Fruit fly (Drosophila melanogaster) whole organism, embryonic: Measurements from ENCODE around the gene CG13385.

Experiments
- CG10543 ChIP-seq: fragments of 200-800 bp; sonication (Bioruptor generic); optimal IDR thresholded peaks from 3 replicates; lab custom pipeline; 2017; ENCODE audit warnings: missing biosample characterization, mild to moderate bottlenecking, missing genetic modification characterization, moderate library complexity
- CG11093 ChIP-seq: fragments of 200-800 bp; sonication (Bioruptor generic); IDR thresholded peaks from 3 replicates; pipeline ENCODE4 v1.3.6; 2022; ENCODE audit warnings: missing biosample characterization, missing genetic modification characterization
- CG11723 ChIP-seq: fragments of 200-800 bp; sonication (Bioruptor generic); optimal IDR thresholded peaks from 2 replicates; lab custom pipeline; 2017; ENCODE audit warnings: missing biosample characterization, mild to moderate bottlenecking, missing genetic modification characterization
- CG12071 ChIP-seq: fragments of 200-800 bp; sonication (Bioruptor generic); optimal IDR thresholded peaks from 3 replicates; lab custom pipeline; 2018; ENCODE audit warnings: missing biosample characterization, mild to moderate bottlenecking, missing genetic modification characterization
- CG12104 ChIP-seq: fragments of 200-800 bp; sonication (Bioruptor generic); optimal IDR thresholded peaks from 3 replicates; lab custom pipeline; 2016; ENCODE audit warnings: missing biosample characterization, missing genetic modification characterization
- CG14860 ChIP-seq: fragments of 200-800 bp; sonication (Bioruptor generic); IDR thresholded peaks from 3 replicates; pipeline ENCODE4 v1.3.6; 2022; ENCODE audit warnings: missing biosample characterization, missing genetic modification characterization; ENCODE audit not compliant: partially characterized antibody
- CG15479 ChIP-seq: fragments of 200-800 bp; sonication (Bioruptor generic); optimal IDR thresholded peaks from 3 replicates; lab custom pipeline; 2019; ENCODE audit warnings: missing biosample characterization, mild to moderate bottlenecking, missing genetic modification characterization, moderate library complexity
- CG16779 ChIP-seq: fragments of 200-800 bp; sonication (Bioruptor generic); IDR thresholded peaks from 2 replicates; pipeline ENCODE4 v1.3.6; 2022; ENCODE audit warnings: missing biosample characterization, missing genetic modification characterization
- CG17385 ChIP-seq: fragments of 200-800 bp; sonication (Bioruptor generic); optimal IDR thresholded peaks from 3 replicates; lab custom pipeline; 2018; ENCODE audit warnings: missing biosample characterization, mild to moderate bottlenecking, missing genetic modification characterization
- CG2129 ChIP-seq: fragments of 200-800 bp; sonication (Bioruptor generic); IDR thresholded peaks from 2 replicates; pipeline ENCODE4 v1.3.6; 2022; ENCODE audit warnings: missing biosample characterization, missing genetic modification characterization; ENCODE audit not compliant: partially characterized antibody
- CG2202 ChIP-seq: fragments of 200-800 bp; sonication (Bioruptor generic); optimal IDR thresholded peaks from 2 replicates; lab custom pipeline; 2018; ENCODE audit warnings: missing biosample characterization, mild to moderate bottlenecking, missing genetic modification characterization
- CG30431 ChIP-seq: fragments of 200-800 bp; sonication (Bioruptor generic); optimal IDR thresholded peaks from 2 replicates; lab custom pipeline; 2017; ENCODE audit warnings: missing biosample characterization, missing genetic modification characterization
- CG5245 ChIP-seq: fragments of 200-800 bp; sonication (Bioruptor generic); optimal IDR thresholded peaks from 3 replicates; lab custom pipeline; 2016; ENCODE audit warnings: missing biosample characterization, missing genetic modification characterization
- CG6254 ChIP-seq: fragments of 200-800 bp; sonication (Bioruptor generic); optimal IDR thresholded peaks from 3 replicates; lab custom pipeline; 2017; ENCODE audit warnings: mild to moderate bottlenecking, missing biosample characterization, missing genetic modification reagents, missing genetic modification characterization
- CG6654 ChIP-seq: fragments of 200-800 bp; sonication (Bioruptor generic); optimal IDR thresholded peaks from 2 replicates; lab custom pipeline; 2017; ENCODE audit warnings: missing biosample characterization, mild to moderate bottlenecking, missing genetic modification characterization
- CG6854 ChIP-seq: fragments of 200-800 bp; sonication (Bioruptor generic); optimal IDR thresholded peaks from 3 replicates; lab custom pipeline; 2017; ENCODE audit warnings: missing biosample characterization, mild to moderate bottlenecking, missing genetic modification characterization
- CG8359 ChIP-seq: fragments of 200-800 bp; sonication (Bioruptor generic); optimal IDR thresholded peaks from 2 replicates; lab custom pipeline; 2017; ENCODE audit warnings: missing biosample characterization, mild to moderate bottlenecking, missing genetic modification characterization, borderline replicate concordance
- CG8478 ChIP-seq: fragments of >200 bp; optimal IDR thresholded peaks from 2 replicates; lab custom pipeline; 2018
- CG9817 ChIP-seq: fragments of 200-800 bp; sonication (Bioruptor generic); optimal IDR thresholded peaks from 2 replicates; lab custom pipeline; 2018; ENCODE audit warnings: missing biosample characterization, mild to moderate bottlenecking, missing genetic modification characterization, moderate library complexity
- CoRest ChIP-seq: fragments of 200-800 bp; sonication (Bioruptor generic); optimal IDR thresholded peaks from 3 replicates; lab custom pipeline; 2018; ENCODE audit warnings: missing biosample characterization, mild to moderate bottlenecking, missing genetic modification characterization, moderate library complexity
- D ChIP-seq, 2 experiments: fragments of 200-800 bp in 1 of 2; fragments of >200 bp in 1 of 2; sonication (Bioruptor generic) in 1 of 2; optimal IDR thresholded peaks; 2 replicates in 1 of 2; 3 replicates in 1 of 2; lab custom pipeline; 2017; ENCODE audit warnings: mild to moderate bottlenecking in 1 of 2, missing biosample characterization in 1 of 2, missing genetic modification characterization in 1 of 2, missing genetic modification reagents in 1 of 2
- Dip2 ChIP-seq: fragments of 200-800 bp; sonication (Bioruptor generic); IDR thresholded peaks from 2 replicates; pipeline ENCODE4 v1.3.6; 2022; ENCODE audit warnings: missing biosample characterization, missing genetic modification characterization
- Doc3 ChIP-seq: fragments of 200-800 bp; sonication (Bioruptor generic); IDR thresholded peaks from 3 replicates; pipeline ENCODE4 v1.3.6; 2022; ENCODE audit warnings: missing biosample characterization, missing genetic modification characterization; ENCODE audit not compliant: partially characterized antibody
- ERR ChIP-seq: fragments of 200-800 bp; sonication (Bioruptor generic); optimal IDR thresholded peaks from 2 replicates; lab custom pipeline; 2016; ENCODE audit warnings: missing biosample characterization, missing genetic modification characterization
- HLHmδ ChIP-seq: fragments of 200-800 bp; sonication (Bioruptor generic); optimal IDR thresholded peaks from 2 replicates; lab custom pipeline; 2018; ENCODE audit warnings: missing biosample characterization, mild to moderate bottlenecking, missing genetic modification characterization, moderate library complexity
- Kr ChIP-seq: fragments of 200-800 bp; sonication (Bioruptor generic); optimal IDR thresholded peaks from 2 replicates; lab custom pipeline; 2017; ENCODE audit warnings: missing biosample characterization, mild to moderate bottlenecking, missing genetic modification characterization
- NC2β ChIP-seq: fragments of 200-800 bp; sonication (Bioruptor generic); optimal IDR thresholded peaks from 2 replicates; lab custom pipeline; 2016; ENCODE audit warnings: missing biosample characterization, missing genetic modification characterization
- Nf-YA ChIP-seq: fragments of 200-800 bp; sonication (Bioruptor generic); IDR thresholded peaks from 2 replicates; pipeline ENCODE4 v1.3.6; 2022; ENCODE audit warnings: missing biosample characterization, missing genetic modification characterization
- Taf1 ChIP-seq: fragments of 200-800 bp; sonication (Bioruptor generic); IDR thresholded peaks from 2 replicates; pipeline ENCODE4 v1.3.6; 2022; ENCODE audit warnings: missing biosample characterization, missing genetic modification characterization
- amos ChIP-seq: fragments of 200-800 bp; sonication (Bioruptor generic); IDR thresholded peaks from 2 replicates; pipeline ENCODE4 v1.3.6; 2022; ENCODE audit warnings: missing biosample characterization, missing genetic modification characterization; ENCODE audit not compliant: partially characterized antibody
- cg ChIP-seq: fragments of 200-800 bp; sonication (Bioruptor generic); optimal IDR thresholded peaks from 3 replicates; lab custom pipeline; 2019; ENCODE audit warnings: missing biosample characterization, mild to moderate bottlenecking, missing genetic modification characterization, moderate library complexity
- chn ChIP-seq: fragments of 200-800 bp; sonication (Bioruptor generic); optimal IDR thresholded peaks from 2 replicates; lab custom pipeline; 2016; ENCODE audit warnings: missing biosample characterization, missing genetic modification characterization
- crol ChIP-seq: fragments of 200-800 bp; sonication (Bioruptor generic); IDR thresholded peaks from 2 replicates; pipeline ENCODE4 v1.3.6; 2022; ENCODE audit warnings: missing biosample characterization, missing genetic modification characterization
- cwo ChIP-seq: fragments of 200-800 bp; sonication (Bioruptor generic); optimal IDR thresholded peaks from 3 replicates; lab custom pipeline; 2017; ENCODE audit warnings: missing biosample characterization, missing genetic modification characterization, mild to moderate bottlenecking, moderate library complexity, missing genetic modification reagents
- dm ChIP-seq: fragments of 200-800 bp; sonication (Bioruptor generic); optimal IDR thresholded peaks from 3 replicates; lab custom pipeline; 2016; ENCODE audit warnings: missing biosample characterization, missing genetic modification characterization
- en ChIP-seq: fragments of 200-800 bp; sonication (Bioruptor generic); optimal IDR thresholded peaks from 2 replicates; lab custom pipeline; 2016; ENCODE audit warnings: missing biosample characterization, missing genetic modification characterization
- fd102C ChIP-seq: fragments of 200-800 bp; sonication (Bioruptor generic); optimal IDR thresholded peaks from 2 replicates; lab custom pipeline; 2018; ENCODE audit warnings: missing biosample characterization, mild to moderate bottlenecking, missing genetic modification characterization, moderate library complexity
- ftz-f1 ChIP-seq: fragments of 200-800 bp; sonication (Bioruptor generic); optimal IDR thresholded peaks from 2 replicates; lab custom pipeline; 2016; ENCODE audit warnings: missing biosample characterization, missing genetic modification characterization
- gcm2 ChIP-seq: fragments of 200-800 bp; sonication (Bioruptor generic); optimal IDR thresholded peaks from 2 replicates; lab custom pipeline; 2016; ENCODE audit warnings: missing biosample characterization, missing genetic modification characterization
- grau ChIP-seq: fragments of 200-800 bp; optimal IDR thresholded peaks from 3 replicates; lab custom pipeline; 2019; ENCODE audit warnings: missing biosample characterization, mild to moderate bottlenecking, missing genetic modification characterization, moderate library complexity
- jing ChIP-seq: fragments of 200-800 bp; sonication (Bioruptor generic); optimal IDR thresholded peaks from 2 replicates; lab custom pipeline; 2018; ENCODE audit warnings: missing biosample characterization, mild to moderate bottlenecking, missing genetic modification characterization
- klu ChIP-seq: fragments of 200-800 bp; sonication (Bioruptor generic); IDR thresholded peaks from 2 replicates; pipeline ENCODE4 v1.3.6; 2022; ENCODE audit warnings: missing biosample characterization, missing genetic modification characterization
- kni ChIP-seq: fragments of 200-800 bp; sonication (Bioruptor generic); optimal IDR thresholded peaks from 3 replicates; lab custom pipeline; 2017; ENCODE audit warnings: mild to moderate bottlenecking, missing biosample characterization, missing genetic modification reagents, missing genetic modification characterization
- lab ChIP-seq: fragments of 200-800 bp; sonication (Bioruptor generic); optimal IDR thresholded peaks from 3 replicates; lab custom pipeline; 2017; ENCODE audit warnings: missing biosample characterization, missing genetic modification characterization, mild to moderate bottlenecking, moderate library complexity, missing genetic modification reagents
- mld ChIP-seq: fragments of 200-800 bp; sonication (Bioruptor generic); IDR thresholded peaks from 3 replicates; pipeline ENCODE4 v1.3.6; 2022; ENCODE audit warnings: missing biosample characterization, missing genetic modification characterization; ENCODE audit not compliant: partially characterized antibody
- rib ChIP-seq: fragments of 200-800 bp; sonication (Bioruptor generic); IDR thresholded peaks from 2 replicates; pipeline ENCODE4 v1.3.6; 2022; ENCODE audit warnings: missing biosample characterization, missing genetic modification characterization
- seq ChIP-seq: fragments of 200-800 bp; sonication (Bioruptor generic); IDR thresholded peaks from 2 replicates; pipeline ENCODE4 v1.3.6; 2022; ENCODE audit warnings: missing biosample characterization, missing genetic modification characterization
- sima ChIP-seq: fragments of 200-800 bp; sonication (Bioruptor generic); optimal IDR thresholded peaks from 2 replicates; lab custom pipeline; 2016; ENCODE audit warnings: missing biosample characterization, missing genetic modification characterization
- tin ChIP-seq: fragments of 200-800 bp; sonication (Bioruptor generic); optimal IDR thresholded peaks from 3 replicates; lab custom pipeline; 2016; ENCODE audit warnings: missing biosample characterization, missing genetic modification characterization
- vfl ChIP-seq: fragments of 200-800 bp; sonication (Bioruptor generic); optimal IDR thresholded peaks from 2 replicates; lab custom pipeline; 2016; ENCODE audit warnings: missing biosample characterization, missing genetic modification characterization

Gene CG13385

DNA sequence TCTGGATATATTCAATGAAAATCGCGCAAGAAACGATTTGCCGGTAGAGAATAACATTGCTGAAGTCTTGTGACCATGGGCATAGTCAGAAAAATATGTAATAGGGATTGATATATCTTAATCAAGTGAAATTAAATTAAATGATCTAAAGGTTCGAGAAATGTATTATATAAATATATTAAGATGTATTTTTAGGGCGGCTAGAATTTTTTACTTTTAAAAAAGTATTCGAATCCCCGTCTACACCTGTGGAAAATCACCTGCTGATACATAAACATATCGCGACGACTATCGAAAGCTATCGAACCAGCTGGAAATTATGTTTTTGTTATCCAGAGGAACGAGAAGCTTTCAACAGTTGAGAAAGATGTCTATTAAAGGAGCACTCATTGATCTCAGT is 19.7 kb upstream of the CG13385 start, which contains the start of the genes CG13390 and CG17294 (continued):
- TF ChIP-seq CG8478: no peak
- TF ChIP-seq CG15479: peak; percentile 84
- TF ChIP-seq grau (tag; lab: Kevin White, UChicago): peak; percentile 99
- TF ChIP-seq kni: peak; percentile 97
- peak; percentile 100 for TF ChIP-seq CG9817 (tag; lab: Kevin White, UChicago)
- no peak for TF ChIP-seq HLHmδ (GFP tag; lab: Kevin White, UChicago)
- peak; percentile 99 for TF ChIP-seq klu
- TF ChIP-seq jing (GFP tag; lab: Kevin White, UChicago): peak; percentile 99
- 0 out of 3 replicates have a peak, but pooled peaks have one; percentile 44 for TF ChIP-seq CG14860 (GFP tag; lab: Robert Waterston, UW)
- peak; percentile 99 for TF ChIP-seq cwo
- TF ChIP-seq en (GFP tag; lab: Kevin White, UChicago): peak; percentile 79
- TF ChIP-seq CG6854 (GFP tag; lab: Kevin White, UChicago): peak; percentile 100
- TF ChIP-seq CG12071 (GFP tag; lab: Kevin White, UChicago): peak; percentile 99
- TF ChIP-seq CoRest (tag; lab: Kevin White, UChicago): peak; percentile 100
- peak; percentile 79 for TF ChIP-seq Dip2 (GFP tag; lab: Robert Waterston, UW)
- peak; percentile 99 for TF ChIP-seq CG2202 (tag; lab: Kevin White, UChicago)
- no peak for TF ChIP-seq D (optimal IDR thresholded peaks at IDR 0.05; lab: Kevin White, UChicago)
- TF ChIP-seq D (GFP tag; optimal IDR thresholded peaks at IDR 0.05; lab: Kevin White, UChicago): peak; percentile 99
- TF ChIP-seq Nf-YA (GFP tag; lab: Robert Waterston, UW): peak; percentile 99
- peak; percentile 84 for TF ChIP-seq ERR (GFP tag; lab: Kevin White, UChicago)
- TF ChIP-seq ftz-f1: peak; percentile 82
- peak; percentile 75 for TF ChIP-seq Doc3 (GFP tag; lab: Robert Waterston, UW)
- peak; percentile 98 for TF ChIP-seq CG5245 (GFP tag; lab: Kevin White, UChicago)
- TF ChIP-seq Taf1 (GFP tag; lab: Robert Waterston, UW): peak; percentile 99
- TF ChIP-seq sima: peak; percentile 89
- peak; percentile 89 for TF ChIP-seq fd102C (GFP tag; lab: Kevin White, UChicago)
- peak; percentile 98 for TF ChIP-seq CG10543 (GFP tag; lab: Kevin White, UChicago)
- peak; percentile 95 for TF ChIP-seq CG8359 (GFP tag; lab: Kevin White, UChicago)
- peak; percentile 92 for TF ChIP-seq crol (GFP tag; lab: Robert Waterston, UW)
- TF ChIP-seq seq (GFP tag; lab: Robert Waterston, UW): peak; percentile 99
- TF ChIP-seq gcm2 (GFP tag; lab: Kevin White, UChicago): peak; percentile 92
- peak; percentile 93 for TF ChIP-seq CG6654
- peak; percentile 73 for TF ChIP-seq amos (GFP tag; lab: Robert Waterston, UW)
- TF ChIP-seq lab: peak; percentile 100
- TF ChIP-seq mld: no peak
- TF ChIP-seq rib (GFP tag; lab: Robert Waterston, UW): peak; percentile 100
- TF ChIP-seq CG30431 (GFP tag; lab: Kevin White, UChicago): peak; percentile 98
- TF ChIP-seq tin (GFP tag; lab: Kevin White, UChicago): peak; percentile 99
- TF ChIP-seq NC2β (GFP tag; lab: Kevin White, UChicago): peak; percentile 90
- TF ChIP-seq CG6254: peak; percentile 97
- peak; percentile 74 for TF ChIP-seq Kr
- peak; percentile 99 for TF ChIP-seq CG11723 (GFP tag; lab: Kevin White, UChicago)
- peak; percentile 96 for TF ChIP-seq vfl (GFP tag; lab: Kevin White, UChicago)
- peak; percentile 99 for TF ChIP-seq CG11093
- TF ChIP-seq CG12104 (GFP tag; lab: Kevin White, UChicago): peak; percentile 99
- TF ChIP-seq cg (GFP tag; lab: Kevin White, UChicago): no peak
- peak; percentile 87 for TF ChIP-seq dm
- TF ChIP-seq CG2129 (GFP tag; lab: Robert Waterston, UW): peak; percentile 51; the same call in 1 of the 2 replicates
- peak; percentile 96 for TF ChIP-seq chn (GFP tag; lab: Kevin White, UChicago)
- peak; percentile 99 for TF ChIP-seq CG16779 (GFP tag; lab: Robert Waterston, UW)
- TF ChIP-seq CG17385: peak; percentile 99
